Fruit fly (Drosophila melanogaster) whole organism, embryonic: ENCODE results near the gene borr.

ENCODE experiments used
- B-H2 ChIP-seq: fragments of 200-800 bp; sonication (Bioruptor generic); optimal IDR thresholded peaks from 2 replicates; lab custom pipeline; 2018; ENCODE audit warnings: missing biosample characterization, mild to moderate bottlenecking, missing genetic modification characterization
- Blimp-1 ChIP-seq: fragments of 200-800 bp; sonication (Bioruptor generic); optimal IDR thresholded peaks from 3 replicates; lab custom pipeline; 2018; ENCODE audit warnings: missing biosample characterization, missing genetic modification characterization, mild to moderate bottlenecking, moderate library complexity, missing genetic modification reagents
- C15 ChIP-seq: fragments of 200-800 bp; sonication (Bioruptor generic); IDR thresholded peaks from 3 replicates; pipeline ENCODE4 v1.3.6; 2022; ENCODE audit warnings: missing biosample characterization, missing genetic modification characterization
- CG10959 ChIP-seq: fragments of 200-800 bp; sonication (Bioruptor generic); IDR thresholded peaks from 2 replicates; pipeline ENCODE4 v1.3.6; 2022; ENCODE audit warnings: missing biosample characterization, missing genetic modification characterization
- CG12219 ChIP-seq: fragments of 200-800 bp; sonication (Bioruptor generic); optimal IDR thresholded peaks from 3 replicates; lab custom pipeline; 2018; ENCODE audit warnings: missing biosample characterization, mild to moderate bottlenecking, missing genetic modification characterization
- CG12236 ChIP-seq: fragments of 200-800 bp; sonication (Bioruptor generic); optimal IDR thresholded peaks from 2 replicates; lab custom pipeline; 2016; ENCODE audit warnings: missing biosample characterization, missing genetic modification characterization
- CG13624 ChIP-seq: fragments of 200-800 bp; sonication (Bioruptor generic); optimal IDR thresholded peaks from 2 replicates; lab custom pipeline; 2016; ENCODE audit warnings: missing biosample characterization, missing genetic modification characterization
- CG14441 ChIP-seq: fragments of 200-800 bp; sonication (Bioruptor generic); IDR thresholded peaks from 2 replicates; pipeline ENCODE4 v1.3.6; 2022; ENCODE audit warnings: missing biosample characterization, missing genetic modification characterization
- CG14965 ChIP-seq: fragments of 200-800 bp; sonication (Bioruptor generic); optimal IDR thresholded peaks from 2 replicates; lab custom pipeline; 2016; ENCODE audit warnings: missing biosample characterization, missing genetic modification characterization, borderline replicate concordance
- CG15269 ChIP-seq: fragments of 200-800 bp; sonication (Bioruptor generic); optimal IDR thresholded peaks from 2 replicates; lab custom pipeline; 2018; ENCODE audit warnings: missing biosample characterization, mild to moderate bottlenecking, missing genetic modification characterization, moderate library complexity
- CG17359 ChIP-seq: fragments of 200-800 bp; sonication (Bioruptor generic); optimal IDR thresholded peaks from 3 replicates; lab custom pipeline; 2018; ENCODE audit warnings: missing biosample characterization, mild to moderate bottlenecking, missing genetic modification characterization, moderate library complexity
- CG18764 ChIP-seq: fragments of 200-800 bp; sonication (Bioruptor generic); optimal IDR thresholded peaks from 3 replicates; lab custom pipeline; 2016; ENCODE audit warnings: missing biosample characterization, missing genetic modification characterization
- CG2678 ChIP-seq: fragments of 200-800 bp; sonication (Bioruptor generic); optimal IDR thresholded peaks from 3 replicates; lab custom pipeline; 2019; ENCODE audit warnings: missing biosample characterization, mild to moderate bottlenecking, missing genetic modification characterization, moderate library complexity
- CG3065 ChIP-seq: fragments of 200-800 bp; sonication (Bioruptor generic); optimal IDR thresholded peaks from 2 replicates; lab custom pipeline; 2016; ENCODE audit warnings: missing biosample characterization, missing genetic modification characterization
- CG4360 ChIP-seq: fragments of 200-800 bp; sonication (Bioruptor generic); IDR thresholded peaks from 2 replicates; pipeline ENCODE4 v1.3.6; 2022; ENCODE audit warnings: missing biosample characterization, missing genetic modification characterization
- CG4404 ChIP-seq: fragments of 200-800 bp; sonication (Bioruptor generic); IDR thresholded peaks from 2 replicates; pipeline ENCODE4 v1.3.6; 2022; ENCODE audit warnings: missing biosample characterization, missing genetic modification characterization
- CG6689 ChIP-seq: fragments of 200-800 bp; sonication (Bioruptor generic); IDR thresholded peaks from 2 replicates; pipeline ENCODE4 v1.3.6; 2022; ENCODE audit warnings: missing biosample characterization, missing genetic modification characterization
- CG6854 ChIP-seq: fragments of 200-800 bp; sonication (Bioruptor generic); optimal IDR thresholded peaks from 3 replicates; lab custom pipeline; 2017; ENCODE audit warnings: missing biosample characterization, mild to moderate bottlenecking, missing genetic modification characterization
- CG7556 ChIP-seq: fragments of 200-800 bp; sonication (Bioruptor generic); optimal IDR thresholded peaks from 2 replicates; lab custom pipeline; 2017; ENCODE audit warnings: missing biosample characterization, mild to moderate bottlenecking, missing genetic modification characterization
- CG8290 ChIP-seq, 3 experiments: fragments of 200-800 bp; sonication (Bioruptor generic); optimal IDR thresholded peaks; 2 replicates each; lab custom pipeline; 2016 to 2019; ENCODE audit warnings: missing biosample characterization in 3 of 3, missing genetic modification characterization in 3 of 3, mild to moderate bottlenecking in 2 of 3, moderate library complexity in 1 of 3
- CG8924 ChIP-seq: fragments of 200-800 bp; optimal IDR thresholded peaks from 3 replicates; lab custom pipeline; 2019; ENCODE audit warnings: missing biosample characterization, mild to moderate bottlenecking, missing genetic modification characterization, moderate library complexity
- CHES-1-like ChIP-seq: fragments of 200-800 bp; sonication (Bioruptor generic); optimal IDR thresholded peaks from 2 replicates; lab custom pipeline; 2016; ENCODE audit warnings: missing biosample characterization, missing genetic modification characterization
- Doc3 ChIP-seq: fragments of 200-800 bp; sonication (Bioruptor generic); IDR thresholded peaks from 3 replicates; pipeline ENCODE4 v1.3.6; 2022; ENCODE audit warnings: missing biosample characterization, missing genetic modification characterization; ENCODE audit not compliant: partially characterized antibody
- Dp ChIP-seq: fragments of 200-800 bp; sonication (Bioruptor generic); optimal IDR thresholded peaks from 2 replicates; lab custom pipeline; 2018; ENCODE audit warnings: missing biosample characterization, mild to moderate bottlenecking, missing genetic modification characterization, moderate library complexity
- E2f2 ChIP-seq: fragments of 200-800 bp; sonication (Bioruptor generic); IDR thresholded peaks from 2 replicates; pipeline ENCODE4 v1.3.6; 2022; ENCODE audit warnings: missing biosample characterization, missing genetic modification characterization
- ERR ChIP-seq: fragments of 200-800 bp; sonication (Bioruptor generic); optimal IDR thresholded peaks from 2 replicates; lab custom pipeline; 2016; ENCODE audit warnings: missing biosample characterization, missing genetic modification characterization
- Gug ChIP-seq: fragments of 200-800 bp; sonication (Bioruptor generic); IDR thresholded peaks from 4 replicates; pipeline ENCODE4 v1.3.6; 2022; ENCODE audit warnings: missing biosample characterization, missing genetic modification characterization
- HLH4C ChIP-seq: fragments of 200-800 bp; sonication (Bioruptor generic); IDR thresholded peaks from 3 replicates; pipeline ENCODE4 v1.3.6; 2022; ENCODE audit warnings: missing biosample characterization, missing genetic modification characterization; ENCODE audit not compliant: partially characterized antibody
- Hand ChIP-seq: fragments of 200-800 bp; sonication (Bioruptor generic); optimal IDR thresholded peaks from 2 replicates; lab custom pipeline; 2017; ENCODE audit warnings: mild to moderate bottlenecking, missing biosample characterization, missing genetic modification reagents, missing genetic modification characterization
- Hr39 ChIP-seq: fragments of >200 bp; optimal IDR thresholded peaks from 2 replicates; lab custom pipeline; 2017
- Nf-YC ChIP-seq: fragments of 200-800 bp; optimal IDR thresholded peaks from 3 replicates; lab custom pipeline; 2019; ENCODE audit warnings: missing biosample characterization, mild to moderate bottlenecking, missing genetic modification characterization, moderate library complexity
- Rx ChIP-seq: fragments of 200-800 bp; sonication (Bioruptor generic); IDR thresholded peaks from 2 replicates; pipeline ENCODE4 v1.3.6; 2022; ENCODE audit warnings: missing biosample characterization, missing genetic modification characterization
- Spps ChIP-seq: fragments of 200-800 bp; sonication (Bioruptor generic); optimal IDR thresholded peaks from 2 replicates; lab custom pipeline; 2018; ENCODE audit warnings: missing biosample characterization, mild to moderate bottlenecking, missing genetic modification characterization
- YL-1 ChIP-seq: fragments of 200-800 bp; sonication (Bioruptor generic); optimal IDR thresholded peaks from 3 replicates; lab custom pipeline; 2017; ENCODE audit warnings: missing biosample characterization, mild to moderate bottlenecking, missing genetic modification characterization
- abd-A ChIP-seq: fragments of 200-800 bp; sonication (Bioruptor generic); optimal IDR thresholded peaks from 3 replicates; lab custom pipeline; 2019; ENCODE audit warnings: missing biosample characterization, mild to moderate bottlenecking, missing genetic modification characterization, moderate library complexity
- cas ChIP-seq: fragments of 200-800 bp; sonication (Bioruptor generic); IDR thresholded peaks from 2 replicates; pipeline ENCODE4 v1.3.6; 2022; ENCODE audit warnings: missing biosample characterization, missing genetic modification characterization
- caup ChIP-seq: fragments of 200-800 bp; sonication (Bioruptor generic); optimal IDR thresholded peaks from 3 replicates; lab custom pipeline; 2017; ENCODE audit warnings: missing biosample characterization, mild to moderate bottlenecking, missing genetic modification characterization, moderate library complexity; ENCODE audit not compliant: severe bottlenecking
- cg ChIP-seq: fragments of 200-800 bp; sonication (Bioruptor generic); optimal IDR thresholded peaks from 3 replicates; lab custom pipeline; 2019; ENCODE audit warnings: missing biosample characterization, mild to moderate bottlenecking, missing genetic modification characterization, moderate library complexity
- fd3F ChIP-seq: fragments of 200-800 bp; sonication (Bioruptor generic); optimal IDR thresholded peaks from 2 replicates; lab custom pipeline; 2018; ENCODE audit warnings: missing biosample characterization, mild to moderate bottlenecking, missing genetic modification characterization, moderate library complexity
- gcm ChIP-seq: fragments of 200-800 bp; sonication (Bioruptor generic); optimal IDR thresholded peaks from 2 replicates; lab custom pipeline; 2019; ENCODE audit warnings: missing biosample characterization, mild to moderate bottlenecking, missing genetic modification characterization, moderate library complexity
- gsb-n ChIP-seq: fragments of 200-800 bp; sonication (Bioruptor generic); optimal IDR thresholded peaks from 3 replicates; lab custom pipeline; 2018; ENCODE audit warnings: missing biosample characterization, mild to moderate bottlenecking, missing genetic modification characterization
- lola ChIP-seq, 3 experiments: fragments of >200 bp in 2 of 3; fragments of 200-800 bp in 1 of 3; sonication (Bioruptor generic) in 1 of 3; optimal IDR thresholded peaks; 2 replicates each; lab custom pipeline; 2017 to 2019; ENCODE audit warnings: missing biosample characterization in 3 of 3, missing genetic modification characterization in 3 of 3, mild to moderate bottlenecking in 1 of 3, moderate library complexity in 1 of 3
- pzg ChIP-seq: fragments of 200-800 bp; sonication (Bioruptor generic); optimal IDR thresholded peaks from 3 replicates; lab custom pipeline; 2018; ENCODE audit warnings: missing biosample characterization, mild to moderate bottlenecking, missing genetic modification characterization, moderate library complexity
- repo ChIP-seq: fragments of 200-800 bp; sonication (Bioruptor generic); optimal IDR thresholded peaks from 2 replicates; lab custom pipeline; 2016; ENCODE audit warnings: missing biosample characterization, missing genetic modification characterization
- so ChIP-seq: fragments of 200-800 bp; sonication (Bioruptor generic); IDR thresholded peaks from 3 replicates; pipeline ENCODE4 v1.3.6; 2022; ENCODE audit warnings: missing biosample characterization, missing genetic modification characterization
- tap ChIP-seq: fragments of 200-800 bp; optimal IDR thresholded peaks from 3 replicates; lab custom pipeline; 2019; ENCODE audit warnings: missing biosample characterization, mild to moderate bottlenecking, missing genetic modification characterization, moderate library complexity
- tin ChIP-seq: fragments of 200-800 bp; sonication (Bioruptor generic); optimal IDR thresholded peaks from 3 replicates; lab custom pipeline; 2016; ENCODE audit warnings: missing biosample characterization, missing genetic modification characterization
- tio ChIP-seq: fragments of 200-800 bp; sonication (Bioruptor generic); optimal IDR thresholded peaks from 2 replicates; lab custom pipeline; 2017; ENCODE audit warnings: missing biosample characterization, missing genetic modification characterization, inconsistent platforms
- tll ChIP-seq, 2 experiments: fragments of 200-800 bp in 1 of 2; fragments of >200 bp in 1 of 2; sonication (Bioruptor generic) in 1 of 2; optimal IDR thresholded peaks; 2 replicates each; lab custom pipeline; 2017 to 2019; ENCODE audit warnings: missing biosample characterization in 2 of 2, missing genetic modification characterization in 2 of 2, mild to moderate bottlenecking in 1 of 2, moderate library complexity in 1 of 2
- tna ChIP-seq: fragments of 200-800 bp; sonication (Bioruptor generic); IDR thresholded peaks from 2 replicates; pipeline ENCODE4 v1.3.6; 2022; ENCODE audit warnings: missing biosample characterization, missing genetic modification characterization; ENCODE audit not compliant: partially characterized antibody
- usp ChIP-seq: fragments of >200 bp; optimal IDR thresholded peaks from 2 replicates; lab custom pipeline; 2017; ENCODE audit warnings: missing biosample characterization, missing genetic modification characterization

The borr gene

DNA sequence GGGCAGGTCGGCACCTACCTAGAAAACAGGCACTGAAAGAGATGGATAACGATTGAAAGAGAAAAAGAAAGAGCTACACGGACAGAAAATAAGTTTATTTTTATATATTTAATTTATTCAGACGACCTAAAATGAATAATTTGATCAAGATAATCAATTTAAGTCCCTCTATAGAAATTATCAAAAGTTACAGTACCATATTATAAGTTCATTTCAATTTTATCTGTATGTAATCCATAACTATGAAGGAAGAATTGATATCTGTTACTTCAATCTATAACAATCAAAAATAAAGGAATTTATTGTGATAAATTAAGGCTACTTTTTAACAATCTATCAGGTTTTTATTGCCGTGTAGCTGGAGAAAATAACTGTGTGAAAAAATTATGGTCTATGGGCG is 46.5 kb downstream of the borr start (continued):
- no peak for TF ChIP-seq YL-1 (GFP tag; lab: Kevin White, UChicago)
- TF ChIP-seq CG13624 = no peak
- TF ChIP-seq fd3F (GFP tag; lab: Kevin White, UChicago) = no peak
- TF ChIP-seq CG14965 (GFP tag; lab: Kevin White, UChicago) = no peak
- no peak for TF ChIP-seq tll (GFP tag; optimal IDR thresholded peaks at IDR 0.05; lab: Kevin White, UChicago)
- no peak for TF ChIP-seq Gug (GFP tag; lab: Robert Waterston, UW)
- no peak for TF ChIP-seq CG14441 (GFP tag; lab: Robert Waterston, UW)
- TF ChIP-seq Hr39 (lab: Kevin White, UChicago) = no peak
- no peak for TF ChIP-seq CG18764 (GFP tag; lab: Kevin White, UChicago)
- TF ChIP-seq cg (GFP tag; lab: Kevin White, UChicago) = no peak
- TF ChIP-seq abd-A (tag; lab: Kevin White, UChicago) = no peak
- no peak for TF ChIP-seq Hand
- TF ChIP-seq Rx (GFP tag; lab: Robert Waterston, UW) = no peak
- TF ChIP-seq repo (GFP tag; lab: Kevin White, UChicago) = no peak
- TF ChIP-seq Spps (tag; lab: Kevin White, UChicago) = peak; percentile 23
- no peak for TF ChIP-seq ERR
- TF ChIP-seq E2f2 (GFP tag; lab: Robert Waterston, UW) = no peak
- no peak for TF ChIP-seq tio (GFP tag; lab: Kevin White, UChicago)
- no peak for TF ChIP-seq cas
- TF ChIP-seq tna (GFP tag; lab: Robert Waterston, UW) = no peak
- no peak for TF ChIP-seq CG6854 (GFP tag; lab: Kevin White, UChicago)
- TF ChIP-seq CG4404 (GFP tag; lab: Robert Waterston, UW) = no peak
- no peak for TF ChIP-seq gsb-n (tag; lab: Kevin White, UChicago)
- no peak for TF ChIP-seq HLH4C (GFP tag; lab: Robert Waterston, UW)
- TF ChIP-seq CG2678 (tag; lab: Kevin White, UChicago) = peak; percentile 70
- no peak for TF ChIP-seq CG8290 (GFP tag; optimal IDR thresholded peaks at IDR 0.05; lab: Kevin White, UChicago)
- no peak for TF ChIP-seq CG8290 (tag; optimal IDR thresholded peaks at IDR 0.05; lab: Kevin White, UChicago)
- peak; percentile 64 for TF ChIP-seq CG17359 (tag; lab: Kevin White, UChicago)
- TF ChIP-seq pzg (GFP tag; lab: Kevin White, UChicago) = no peak
- TF ChIP-seq gcm (GFP tag; lab: Kevin White, UChicago) = peak; percentile 22
- no peak for TF ChIP-seq CG12236 (GFP tag; lab: Kevin White, UChicago)
- peak; percentile 40 for TF ChIP-seq tap
- no peak for TF ChIP-seq CHES-1-like (GFP tag; lab: Kevin White, UChicago)
- no peak for TF ChIP-seq C15
- no peak for TF ChIP-seq caup (GFP tag; lab: Kevin White, UChicago)
- TF ChIP-seq usp (GFP tag; lab: Kevin White, UChicago) = no peak
- TF ChIP-seq CG4360 (GFP tag; lab: Robert Waterston, UW) = no peak
- TF ChIP-seq CG3065 (GFP tag; lab: Kevin White, UChicago) = no peak
- peak; percentile 45 for TF ChIP-seq CG15269 (tag; lab: Kevin White, UChicago)
- no peak for TF ChIP-seq CG10959 (GFP tag; lab: Robert Waterston, UW)
- no peak for TF ChIP-seq Nf-YC (tag; lab: Kevin White, UChicago)
- TF ChIP-seq CG6689 (GFP tag; lab: Robert Waterston, UW) = peak; percentile 54; the same call in 1 of the 2 replicates
- no peak for TF ChIP-seq Dp (GFP tag; lab: Kevin White, UChicago)
- no peak for TF ChIP-seq B-H2 (GFP tag; lab: Kevin White, UChicago)
- TF ChIP-seq tin = no peak
- peak; percentile 43 for TF ChIP-seq CG7556 (GFP tag; lab: Kevin White, UChicago)
- TF ChIP-seq lola (GFP tag; optimal IDR thresholded peaks at IDR 0.05; lab: Kevin White, UChicago) = peak in 1 of 3 experiments; percentile 54
- TF ChIP-seq Blimp-1 (GFP tag; lab: Kevin White, UChicago) = peak; percentile 70
- TF ChIP-seq so (GFP tag; lab: Robert Waterston, UW) = no peak
- TF ChIP-seq CG8924 = peak; percentile 62
- TF ChIP-seq CG12219 (GFP tag; lab: Kevin White, UChicago) = no peak
- no peak for TF ChIP-seq Doc3 (GFP tag; lab: Robert Waterston, UW)
